Fruit fly (Drosophila melanogaster): Measurements from ENCODE around the gene CAH6.
A peak's percentile ranks its signal among the peaks of the same experiment; 100 is the strongest.

Gene CAH6

dm6 chr3R:31257299-31257698 is at the start of gene CAH6:
Gene CAH6, plus strand, starts transcription at chr3R:31257599.
- TF ChIP-seq CG17801 (GFP tag; optimal IDR thresholded peaks at IDR 0.05; ENCODE audit: partially characterized antibody) = no peak

- no peak for TF ChIP-seq CG17801 (GFP tag; optimal IDR thresholded peaks at IDR 0.05; ENCODE audit: partially characterized antibody)
Measured at dm6 chr3R:31210630-31211029, 46.8 kb upstream of the CAH6 start, which contains the start of gene chp. Gene chp, minus strand, starts transcription at chr3R:31210730.

dm6 chr3R:31213227-31213626 is 44.2 kb upstream of the CAH6 start, which contains the start of the genes Zwilch and CG1542:
Gene Zwilch, minus strand, starts transcription at chr3R:31213376.
Gene CG1542, plus strand, starts transcription at chr3R:31213458.
- peak; percentile 3 for TF ChIP-seq CG17801 (GFP tag; optimal IDR thresholded peaks at IDR 0.05; ENCODE audit: partially characterized antibody)

- TF ChIP-seq CG17801 (GFP tag; optimal IDR thresholded peaks at IDR 0.05; ENCODE audit: partially characterized antibody) = peak; percentile 57
Measured at dm6 chr3R:31215830-31216229, 41.6 kb upstream of the CAH6 start, which contains the start of gene CG15561. Gene CG15561, minus strand, starts transcription at chr3R:31215942.

dm6 chr3R:31218214-31218876 is 39.1 kb upstream of the CAH6 start:
- TF ChIP-seq CG17801 (GFP tag; optimal IDR thresholded peaks at IDR 0.05; ENCODE audit: partially characterized antibody) = peak; percentile 12

- peak; percentile 46 for TF ChIP-seq CG17801 (GFP tag; optimal IDR thresholded peaks at IDR 0.05; ENCODE audit: partially characterized antibody)
Measured at dm6 chr3R:31218997-31219992, 38.1 kb upstream of the CAH6 start, which contains the start of gene ATPsynC. Gene ATPsynC, minus strand, starts transcription at chr3R:31219630.

dm6 chr3R:31220456-31221336 is 36.7 kb upstream of the CAH6 start, which contains the start of gene CG12054:
Gene CG12054, plus strand, starts transcription at chr3R:31220702.
- peak; percentile 33 for TF ChIP-seq CG17801 (GFP tag; optimal IDR thresholded peaks at IDR 0.05; ENCODE audit: partially characterized antibody)

dm6 chr3R:31221337-31222047 is 35.9 kb upstream of the CAH6 start:
- peak; percentile 22 for TF ChIP-seq CG17801 (GFP tag; optimal IDR thresholded peaks at IDR 0.05; ENCODE audit: partially characterized antibody)

dm6 chr3R:31222125-31222889 is 35.1 kb upstream of the CAH6 start:
- TF ChIP-seq CG17801 (GFP tag; optimal IDR thresholded peaks at IDR 0.05; ENCODE audit: partially characterized antibody) = no peak

- TF ChIP-seq CG17801 (GFP tag; optimal IDR thresholded peaks at IDR 0.05; ENCODE audit: partially characterized antibody) = no peak
Measured at dm6 chr3R:31222890-31223569, 34.4 kb upstream of the CAH6 start.

dm6 chr3R:31223971-31224860 is 33.2 kb upstream of the CAH6 start:
- TF ChIP-seq CG17801 (GFP tag; optimal IDR thresholded peaks at IDR 0.05; ENCODE audit: partially characterized antibody) = no peak
